Worm (Caenorhabditis elegans) whole organism, mixed stage, embryonic: ENCODE measurements around the gene srt-14.

Experiments
- M03D4.4 ChIP-seq: sonication (generic microtip); optimal IDR thresholded peaks from 2 replicates; lab custom pipeline; 2017; ENCODE audit warnings: mild to moderate bottlenecking, missing genetic modification characterization, missing compliant biosample characterization
- blmp-1 ChIP-seq: fragments of 150-350 bp; optimal IDR thresholded peaks from 2 replicates; lab custom pipeline; 2014; ENCODE audit warnings: missing biosample characterization, missing genetic modification characterization
- ceh-39 ChIP-seq: fragments of 150-350 bp; optimal IDR thresholded peaks from 2 replicates; lab custom pipeline; 2014; ENCODE audit warnings: missing biosample characterization, missing genetic modification characterization
- ceh-43 ChIP-seq: fragments of 200-800 bp; sonication (Bioruptor generic); optimal IDR thresholded peaks from 2 replicates; lab custom pipeline; 2018; ENCODE audit warnings: mild to moderate bottlenecking, missing genetic modification characterization, moderate library complexity, missing compliant biosample characterization
- ceh-83 ChIP-seq: fragments of 200-800 bp; sonication (Bioruptor generic); optimal IDR thresholded peaks from 2 replicates; lab custom pipeline; 2018; ENCODE audit warnings: mild to moderate bottlenecking, missing genetic modification characterization, missing compliant biosample characterization
- ces-1 ChIP-seq: fragments of 150-350 bp; optimal IDR thresholded peaks from 2 replicates; lab custom pipeline; 2014; ENCODE audit warnings: missing biosample characterization, missing genetic modification reagents, missing genetic modification characterization
- cnd-1 ChIP-seq: fragments of 200-800 bp; sonication (Bioruptor generic); optimal IDR thresholded peaks from 2 replicates; lab custom pipeline; 2018; ENCODE audit warnings: mild to moderate bottlenecking, missing genetic modification characterization, missing compliant biosample characterization
- drap-1 ChIP-seq: fragments of 200-800 bp; sonication (Bioruptor generic); optimal IDR thresholded peaks from 3 replicates; lab custom pipeline; 2018; ENCODE audit warnings: mild to moderate bottlenecking, missing genetic modification characterization, missing compliant biosample characterization
- elt-1 ChIP-seq: sonication (generic microtip); optimal IDR thresholded peaks from 2 replicates; lab custom pipeline; 2017; ENCODE audit warnings: missing genetic modification characterization, mild to moderate bottlenecking, missing compliant biosample characterization, antibody characterized with exemption, moderate library complexity, borderline replicate concordance; ENCODE audit not compliant: insufficient read depth
- flh-1 ChIP-seq: fragments of 200-800 bp; sonication (Bioruptor generic); optimal IDR thresholded peaks from 2 replicates; lab custom pipeline; 2018; ENCODE audit warnings: mild to moderate bottlenecking, missing genetic modification characterization, moderate library complexity, missing compliant biosample characterization
- ham-2 ChIP-seq: fragments of 200-800 bp; sonication (Bioruptor generic); optimal IDR thresholded peaks from 2 replicates; lab custom pipeline; 2018; ENCODE audit warnings: mild to moderate bottlenecking, missing genetic modification characterization, missing compliant biosample characterization
- hlh-1 ChIP-seq: fragments of 150-350 bp; optimal IDR thresholded peaks from 2 replicates; lab custom pipeline; 2014; ENCODE audit warnings: missing biosample characterization, missing genetic modification reagents, missing genetic modification characterization
- lin-13 ChIP-seq: fragments of 150-350 bp; optimal IDR thresholded peaks from 2 replicates; lab custom pipeline; 2014; ENCODE audit warnings: missing biosample characterization, missing genetic modification characterization
- lin-32 ChIP-seq: fragments of 200-800 bp; sonication (Bioruptor generic); optimal IDR thresholded peaks from 2 replicates; lab custom pipeline; 2018; ENCODE audit warnings: mild to moderate bottlenecking, missing genetic modification characterization, missing compliant biosample characterization
- lsy-2 ChIP-seq: fragments of 150-350 bp; optimal IDR thresholded peaks from 2 replicates; lab custom pipeline; 2014; ENCODE audit warnings: missing biosample characterization, missing genetic modification characterization
- mab-5 ChIP-seq: fragments of 150-350 bp; optimal IDR thresholded peaks from 2 replicates; lab custom pipeline; 2014; ENCODE audit warnings: missing biosample characterization, missing genetic modification characterization
- mls-2 ChIP-seq: sonication (generic microtip); optimal IDR thresholded peaks from 2 replicates; lab custom pipeline; 2016; ENCODE audit warnings: mild to moderate bottlenecking, missing genetic modification characterization, moderate library complexity, missing compliant biosample characterization
- nhr-12 ChIP-seq: fragments of 150-350 bp; optimal IDR thresholded peaks from 2 replicates; lab custom pipeline; 2014; ENCODE audit warnings: missing biosample characterization, missing genetic modification characterization
- nhr-2 ChIP-seq: fragments of 150-350 bp; optimal IDR thresholded peaks from 2 replicates; lab custom pipeline; 2014; ENCODE audit warnings: missing biosample characterization, missing genetic modification characterization
- nhr-237 ChIP-seq: fragments of 150-350 bp; optimal IDR thresholded peaks from 2 replicates; lab custom pipeline; 2014; ENCODE audit warnings: missing biosample characterization, missing genetic modification characterization
- nhr-28 ChIP-seq: fragments of 150-350 bp; optimal IDR thresholded peaks from 2 replicates; lab custom pipeline; 2014; ENCODE audit warnings: missing biosample characterization, missing genetic modification characterization
- nhr-76 ChIP-seq: sonication (generic microtip); optimal IDR thresholded peaks from 2 replicates; lab custom pipeline; 2017; ENCODE audit warnings: missing biosample characterization, missing genetic modification characterization
- sem-2 ChIP-seq: fragments of 200-800 bp; sonication (Bioruptor generic); optimal IDR thresholded peaks from 2 replicates; lab custom pipeline; 2018; ENCODE audit warnings: mild to moderate bottlenecking, missing genetic modification characterization, missing compliant biosample characterization
- snpc-4 ChIP-seq: fragments of 150-350 bp; optimal IDR thresholded peaks from 2 replicates; lab custom pipeline; 2014; ENCODE audit warnings: missing biosample characterization, missing genetic modification characterization
- sptf-1 ChIP-seq: sonication (generic microtip); optimal IDR thresholded peaks from 2 replicates; lab custom pipeline; 2017; ENCODE audit warnings: mild to moderate bottlenecking, missing genetic modification characterization, moderate library complexity, missing compliant biosample characterization
- tbx-8 ChIP-seq: fragments of 200-800 bp; sonication (Bioruptor generic); optimal IDR thresholded peaks from 2 replicates; lab custom pipeline; 2018; ENCODE audit warnings: mild to moderate bottlenecking, missing genetic modification characterization, moderate library complexity, missing compliant biosample characterization
- unc-120 ChIP-seq: sonication (generic microtip); optimal IDR thresholded peaks from 2 replicates; lab custom pipeline; 2017; ENCODE audit warnings: missing genetic modification characterization, missing compliant biosample characterization; ENCODE audit not compliant: poor library complexity, severe bottlenecking
- unc-39 ChIP-seq: fragments of 150-350 bp; optimal IDR thresholded peaks from 2 replicates; lab custom pipeline; 2014; ENCODE audit warnings: missing biosample characterization, missing genetic modification characterization
- unc-62 ChIP-seq: fragments of 150-350 bp; optimal IDR thresholded peaks from 2 replicates; lab custom pipeline; 2014; ENCODE audit warnings: missing biosample characterization, missing genetic modification reagents, missing genetic modification characterization
- zip-8 ChIP-seq: fragments of 150-350 bp; optimal IDR thresholded peaks from 2 replicates; lab custom pipeline; 2014; ENCODE audit warnings: missing biosample characterization, missing genetic modification characterization
- ztf-11 ChIP-seq: fragments of 150-350 bp; optimal IDR thresholded peaks from 2 replicates; lab custom pipeline; 2014; ENCODE audit warnings: missing biosample characterization, missing genetic modification characterization

The srt-14 gene

DNA sequence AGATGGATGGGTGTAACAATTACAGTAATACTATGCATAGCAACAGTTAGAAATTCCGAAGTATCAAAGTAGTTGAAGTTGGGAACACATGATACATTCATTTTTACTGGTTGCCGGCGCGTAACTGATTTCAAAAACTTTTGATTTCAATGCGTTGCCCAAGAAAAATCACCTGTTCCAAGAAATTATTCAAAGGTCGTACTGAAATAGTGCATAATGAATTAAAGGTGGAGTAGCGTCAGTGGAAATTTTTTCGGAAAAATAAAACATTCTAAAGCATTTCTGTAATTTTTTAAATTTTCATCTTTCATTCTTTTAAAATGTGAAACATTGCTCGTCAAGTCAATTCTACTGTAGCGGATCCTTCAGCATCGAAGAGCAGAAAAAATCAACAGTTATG, 16.1 kb downstream of the srt-14 start, which contains the start of gene srh-204:
srh-204 (minus strand) TSS at position 101 of the 400 bp plus-strand sequence.
- TF ChIP-seq zip-8 (tag; lab: Kevin White, UChicago) (no peak), nhr-28 (no peak), nhr-2 (tag; lab: Kevin White, UChicago) (no peak), lsy-2 (tag; lab: Kevin White, UChicago) (no peak), lin-32 (no peak), blmp-1 (no peak), nhr-237 (tag; lab: Kevin White, UChicago) (no peak), unc-120 (tag; lab: Kevin White, UChicago) (no peak), ham-2 (no peak), ztf-11 (no peak), unc-39 (tag; lab: Kevin White, UChicago) (no peak), ceh-43 (GFP tag; lab: Kevin White, UChicago) (no peak), ces-1 (GFP tag; lab: Kevin White, UChicago) (no peak), unc-62 (GFP tag; lab: Kevin White, UChicago) (no peak), snpc-4 (tag; lab: Kevin White, UChicago) (no peak), lin-13 (no peak), mls-2 (tag; lab: Kevin White, UChicago) (no peak), hlh-1 (tag; lab: Kevin White, UChicago) (no peak), ceh-83 (GFP tag; lab: Kevin White, UChicago) (no peak), nhr-12 (tag; lab: Kevin White, UChicago) (no peak)
- TF ChIP-seq, all 35 proteins: peak for 0

DNA sequence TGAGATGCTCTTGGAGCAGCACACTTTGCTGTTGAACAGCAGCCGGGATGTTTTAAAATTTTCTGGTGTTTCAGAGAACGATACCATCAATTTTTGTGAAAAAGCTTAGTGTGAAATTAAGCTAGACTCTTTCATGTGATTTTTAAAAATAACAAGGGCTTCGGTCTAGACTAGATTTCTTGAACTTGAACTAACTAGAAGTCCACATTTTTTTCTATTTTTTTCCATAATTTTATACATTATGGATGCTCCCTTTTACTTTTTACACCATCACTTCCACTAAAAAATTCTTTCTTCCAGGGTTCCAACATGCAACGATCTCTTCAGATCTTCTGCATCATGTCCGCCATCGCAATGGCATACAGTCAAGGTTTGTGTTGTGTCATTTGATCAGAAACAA, 20.3 kb downstream of the srt-14 start, which contains the start of gene nlp-13:
nlp-13 (plus strand) TSS at position 301 of the 400 bp plus-strand sequence.
- no peak for TF ChIP-seq unc-62 (GFP tag; lab: Kevin White, UChicago)
- no peak for TF ChIP-seq M03D4.4 (tag; lab: Kevin White, UChicago)
- TF ChIP-seq sem-2 = no peak
- no peak for TF ChIP-seq lin-13
- TF ChIP-seq ham-2 = no peak
- TF ChIP-seq mab-5 (tag; lab: Kevin White, UChicago) = no peak
- TF ChIP-seq cnd-1 (tag; lab: Kevin White, UChicago) = no peak
- no peak for TF ChIP-seq hlh-1 (tag; lab: Kevin White, UChicago)
- TF ChIP-seq flh-1 (GFP tag; lab: Kevin White, UChicago) = no peak
- no peak for TF ChIP-seq unc-39 (tag; lab: Kevin White, UChicago)
- no peak for TF ChIP-seq unc-120 (tag; lab: Kevin White, UChicago)
- TF ChIP-seq nhr-76 (tag; lab: Kevin White, UChicago) = no peak
- no peak for TF ChIP-seq nhr-237 (tag; lab: Kevin White, UChicago)
- TF ChIP-seq snpc-4 (tag; lab: Kevin White, UChicago) = no peak
- TF ChIP-seq drap-1 (GFP tag; lab: Kevin White, UChicago) = no peak
- TF ChIP-seq sptf-1 (tag; lab: Kevin White, UChicago) = no peak
- TF ChIP-seq ceh-39 (tag; lab: Kevin White, UChicago) = no peak

ce11 chrV:4219342-4219741, 37.0 kb downstream of the srt-14 start, which contains the start of gene nlp-9:
Gene nlp-9 (plus strand): TSS chrV:4219642.
- TF ChIP-seq ceh-43 (GFP tag; lab: Kevin White, UChicago) = no peak
- no peak for TF ChIP-seq ham-2
- no peak for TF ChIP-seq snpc-4 (tag; lab: Kevin White, UChicago)
- no peak for TF ChIP-seq nhr-237 (tag; lab: Kevin White, UChicago)
- no peak for TF ChIP-seq ceh-39 (tag; lab: Kevin White, UChicago)
- TF ChIP-seq ces-1 (GFP tag; lab: Kevin White, UChicago) = no peak
- TF ChIP-seq unc-39 (tag; lab: Kevin White, UChicago) = no peak
- TF ChIP-seq cnd-1 (tag; lab: Kevin White, UChicago) = no peak
- no peak for TF ChIP-seq nhr-2 (tag; lab: Kevin White, UChicago)
- no peak for TF ChIP-seq nhr-12 (tag; lab: Kevin White, UChicago)
- TF ChIP-seq lsy-2 (tag; lab: Kevin White, UChicago) = no peak
- TF ChIP-seq drap-1 (GFP tag; lab: Kevin White, UChicago) = no peak
- TF ChIP-seq sptf-1 (tag; lab: Kevin White, UChicago) = no peak
- TF ChIP-seq zip-8 (tag; lab: Kevin White, UChicago) = no peak
- TF ChIP-seq tbx-8 (GFP tag; lab: Kevin White, UChicago) = no peak
- no peak for TF ChIP-seq ztf-11
- no peak for TF ChIP-seq ceh-83 (GFP tag; lab: Kevin White, UChicago)
- no peak for TF ChIP-seq mls-2 (tag; lab: Kevin White, UChicago)
- TF ChIP-seq blmp-1 = no peak
- TF ChIP-seq, all 35 proteins: peak for 0

DNA sequence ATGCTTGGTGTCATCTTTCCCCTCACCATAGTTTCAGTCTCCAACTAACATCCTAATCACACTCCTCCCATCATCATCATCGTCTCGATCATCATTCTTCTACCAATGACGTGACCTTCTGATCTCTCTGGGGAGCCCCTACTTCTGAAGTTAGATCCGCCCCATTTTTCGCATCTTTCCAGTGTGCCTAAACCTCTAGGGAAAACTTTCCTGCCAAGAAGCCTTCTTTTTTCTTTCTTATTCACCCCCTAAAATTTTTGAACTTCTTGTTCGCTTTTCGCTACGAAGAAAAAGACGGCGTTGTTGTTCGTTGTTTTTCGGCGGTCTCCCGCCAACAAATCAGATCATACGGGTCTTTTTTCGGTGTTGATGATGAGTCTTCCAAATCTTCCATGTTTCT, 38.1 kb downstream of the srt-14 start:
- TF ChIP-seq nhr-76 (tag; lab: Kevin White, UChicago) (no peak), ceh-39 (tag; lab: Kevin White, UChicago) (no peak), nhr-28 (no peak), ceh-83 (GFP tag; lab: Kevin White, UChicago) (no peak), elt-1 (no peak), snpc-4 (tag; lab: Kevin White, UChicago) (no peak), tbx-8 (GFP tag; lab: Kevin White, UChicago) (no peak), ham-2 (no peak), drap-1 (GFP tag; lab: Kevin White, UChicago) (no peak)
